Fruit fly (Drosophila melanogaster): ENCODE data around the gene nAChRalpha6.

DNA sequence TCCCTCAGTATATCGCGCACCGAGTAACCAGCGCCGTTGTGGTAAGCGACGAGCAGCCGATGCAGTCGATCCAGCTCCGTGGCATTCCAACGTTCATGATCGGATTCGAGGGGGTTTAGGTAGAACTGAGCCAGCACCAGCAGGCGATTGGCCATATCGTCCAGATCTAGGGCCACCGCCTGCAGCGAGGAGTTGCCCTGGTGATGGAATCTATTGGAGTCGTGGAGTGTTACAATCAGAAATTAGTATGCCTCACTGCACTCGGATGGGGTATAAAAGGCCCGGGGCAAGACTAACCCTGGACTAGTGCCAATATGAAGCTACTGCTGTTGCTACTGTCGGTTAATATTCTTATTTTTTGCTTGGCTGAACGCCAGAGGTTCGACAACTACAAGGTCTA is 119.3 kb downstream of the nAChRalpha6 start, which contains the start of gene CG4017:
- no peak for TF ChIP-seq pad (GFP tag; optimal IDR thresholded peaks at IDR 0.05)
- no peak for TF ChIP-seq Crg-1 (GFP tag; optimal IDR thresholded peaks at IDR 0.05)
- TF ChIP-seq bab1 (GFP tag; optimal IDR thresholded peaks at IDR 0.05), result no peak
- no peak for TF ChIP-seq kay (GFP tag; ENCODE audit: borderline replicate concordance)
- TF ChIP-seq Hr96 (GFP tag; optimal IDR thresholded peaks at IDR 0.05), result no peak
- TF ChIP-seq CG12768 (GFP tag; optimal IDR thresholded peaks at IDR 0.05), result no peak
- no peak for TF ChIP-seq ovo (GFP tag; optimal IDR thresholded peaks at IDR 0.05)
- TF ChIP-seq toe (GFP tag; optimal IDR thresholded peaks at IDR 0.05), result no peak
- TF ChIP-seq CG7045 (GFP tag; optimal IDR thresholded peaks at IDR 0.05), result no peak
- TF ChIP-seq Mnt (GFP tag; optimal IDR thresholded peaks at IDR 0.05), result no peak
- no peak for TF ChIP-seq tj (GFP tag; optimal IDR thresholded peaks at IDR 0.05)
- TF ChIP-seq cic (GFP tag; optimal IDR thresholded peaks at IDR 0.05), result no peak

Data from whole organism, adult.